Worm (Caenorhabditis elegans): ENCODE results near the gene W04G3.11.

DNA sequence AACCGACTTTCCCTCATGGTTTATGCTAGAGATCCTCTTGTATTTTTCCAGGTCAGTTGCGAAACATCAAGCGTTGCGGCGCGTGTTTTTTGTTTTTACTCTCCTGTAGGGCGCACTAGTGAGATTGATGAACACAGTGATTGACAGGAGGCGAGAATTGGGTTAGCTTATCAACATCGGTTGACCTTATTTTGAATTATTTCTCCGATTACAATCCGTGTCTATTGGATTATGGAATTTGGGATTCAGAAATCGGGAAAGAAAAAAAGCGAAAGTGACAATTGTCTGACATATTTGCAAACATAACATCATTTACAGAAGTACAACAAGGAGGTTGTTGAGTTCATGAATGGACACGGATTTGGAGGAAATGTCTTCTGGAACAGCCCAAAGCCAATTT is 28.1 kb upstream of the W04G3.11 start:
- no peak for TF ChIP-seq nhr-11 (tag; optimal IDR thresholded peaks at IDR 0.05)
- no peak for TF ChIP-seq elt-3 (tag; optimal IDR thresholded peaks at IDR 0.05)
- TF ChIP-seq unc-62 (GFP tag; optimal IDR thresholded peaks at IDR 0.05) = no peak
- TF ChIP-seq snpc-4 (tag; optimal IDR thresholded peaks at IDR 0.05) = no peak
- no peak for TF ChIP-seq lin-39 (tag; optimal IDR thresholded peaks at IDR 0.05)
